Worm (Caenorhabditis elegans) whole organism, L2 larva: ENCODE measurements around the gene K11D12.7.

ENCODE experiments used
- C34F6.9 ChIP-seq: fragments of 150-350 bp; optimal IDR thresholded peaks from 2 replicates; lab custom pipeline; 2014; ENCODE audit warnings: missing biosample characterization, missing genetic modification characterization
- F13H6.1 ChIP-seq: sonication (generic microtip); optimal IDR thresholded peaks from 2 replicates; lab custom pipeline; 2016; ENCODE audit warnings: missing genetic modification characterization, missing compliant biosample characterization
- R02D3.7 ChIP-seq: fragments of 150-350 bp; optimal IDR thresholded peaks from 2 replicates; lab custom pipeline; 2014; ENCODE audit warnings: missing biosample characterization, missing genetic modification characterization
- Y55F3AM.14 ChIP-seq: fragments of 200-800 bp; sonication (Bioruptor generic); optimal IDR thresholded peaks from 2 replicates; lab custom pipeline; 2018; ENCODE audit warnings: mild to moderate bottlenecking, missing genetic modification characterization, missing compliant biosample characterization
- ZK546.5 ChIP-seq: sonication (generic microtip); optimal IDR thresholded peaks from 2 replicates; lab custom pipeline; 2017; ENCODE audit warnings: missing biosample characterization, missing genetic modification characterization
- alr-1 ChIP-seq: fragments of 150-350 bp; optimal IDR thresholded peaks from 2 replicates; lab custom pipeline; 2014; ENCODE audit warnings: missing biosample characterization, missing genetic modification characterization
- aly-2 ChIP-seq: fragments of 150-350 bp; optimal IDR thresholded peaks from 2 replicates; lab custom pipeline; 2014; ENCODE audit warnings: missing biosample characterization, missing genetic modification characterization
- ama-1 ChIP-seq: fragments of 150-350 bp; optimal IDR thresholded peaks from 2 replicates; lab custom pipeline; 2018; ENCODE audit warnings: inconsistent platforms
- blmp-1 ChIP-seq: sonication (generic microtip); optimal IDR thresholded peaks from 2 replicates; lab custom pipeline; 2017; ENCODE audit warnings: missing genetic modification characterization, mild to moderate bottlenecking, missing compliant biosample characterization, antibody characterized with exemption, moderate library complexity; ENCODE audit not compliant: insufficient read depth
- ceh-82 ChIP-seq: fragments of 150-350 bp; optimal IDR thresholded peaks from 2 replicates; lab custom pipeline; 2014; ENCODE audit warnings: missing biosample characterization, missing genetic modification characterization
- crh-2 ChIP-seq: sonication (generic microtip); optimal IDR thresholded peaks from 2 replicates; lab custom pipeline; 2017; ENCODE audit warnings: missing biosample characterization, missing genetic modification characterization
- dmd-4 ChIP-seq: sonication (generic microtip); optimal IDR thresholded peaks from 2 replicates; lab custom pipeline; 2017; ENCODE audit warnings: missing biosample characterization, missing genetic modification characterization
- egl-27 ChIP-seq: sonication (generic microtip); optimal IDR thresholded peaks from 3 replicates; lab custom pipeline; 2017; ENCODE audit warnings: missing biosample characterization, missing genetic modification reagents, missing genetic modification characterization
- elt-3 ChIP-seq: sonication (generic microtip); optimal IDR thresholded peaks from 2 replicates; lab custom pipeline; 2017; ENCODE audit warnings: missing biosample characterization, missing genetic modification characterization
- fos-1 ChIP-seq: fragments of 150-350 bp; optimal IDR thresholded peaks from 2 replicates; lab custom pipeline; 2014; ENCODE audit warnings: missing biosample characterization, missing genetic modification characterization
- gmeb-1 ChIP-seq: fragments of 150-350 bp; optimal IDR thresholded peaks from 2 replicates; lab custom pipeline; 2014; ENCODE audit warnings: missing biosample characterization, missing genetic modification characterization
- lin-11 ChIP-seq: fragments of 150-350 bp; sonication (generic microtip); optimal IDR thresholded peaks from 2 replicates; lab custom pipeline; 2014; ENCODE audit warnings: missing biosample characterization, missing genetic modification characterization, inconsistent platforms, mixed read lengths
- lin-13 ChIP-seq: fragments of 150-350 bp; optimal IDR thresholded peaks from 2 replicates; lab custom pipeline; 2014; ENCODE audit warnings: missing biosample characterization, missing genetic modification reagents, missing genetic modification characterization
- lin-39 ChIP-seq: fragments of 150-350 bp; optimal IDR thresholded peaks from 2 replicates; lab custom pipeline; 2014; ENCODE audit warnings: missing biosample characterization, missing genetic modification reagents, missing genetic modification characterization
- lsy-2 ChIP-seq, 2 experiments: fragments of 150-350 bp in 1 of 2; sonication (generic microtip) in 1 of 2; optimal IDR thresholded peaks; 2 replicates each; lab custom pipeline; 2014 to 2017; ENCODE audit warnings: missing biosample characterization in 2 of 2, missing genetic modification characterization in 2 of 2
- mab-5 ChIP-seq: fragments of 150-350 bp; optimal IDR thresholded peaks from 2 replicates; lab custom pipeline; 2014; ENCODE audit warnings: missing biosample characterization, missing genetic modification characterization
- mbf-1 ChIP-seq: sonication (generic microtip); optimal IDR thresholded peaks from 2 replicates; lab custom pipeline; 2017; ENCODE audit warnings: missing biosample characterization, missing genetic modification characterization
- mdl-1 ChIP-seq, 2 experiments: fragments of 150-350 bp in 1 of 2; sonication (generic microtip) in 1 of 2; optimal IDR thresholded peaks; 2 replicates each; lab custom pipeline; 2017; ENCODE audit warnings: missing biosample characterization in 2 of 2, missing genetic modification characterization in 2 of 2
- nhr-12 ChIP-seq: fragments of 150-350 bp; optimal IDR thresholded peaks from 2 replicates; lab custom pipeline; 2014; ENCODE audit warnings: missing biosample characterization, missing genetic modification characterization
- nhr-129 ChIP-seq: fragments of 150-350 bp; optimal IDR thresholded peaks from 2 replicates; lab custom pipeline; 2014; ENCODE audit warnings: missing biosample characterization, missing genetic modification characterization
- nhr-21 ChIP-seq: fragments of 150-350 bp; optimal IDR thresholded peaks from 2 replicates; lab custom pipeline; 2014; ENCODE audit warnings: missing biosample characterization, missing genetic modification characterization
- nhr-23 ChIP-seq: fragments of 150-350 bp; optimal IDR thresholded peaks from 2 replicates; lab custom pipeline; 2014; ENCODE audit warnings: missing biosample characterization, missing genetic modification reagents, missing genetic modification characterization
- nhr-237 ChIP-seq: fragments of 150-350 bp; optimal IDR thresholded peaks from 2 replicates; lab custom pipeline; 2014; ENCODE audit warnings: missing biosample characterization, missing genetic modification characterization
- nhr-25 ChIP-seq: fragments of 150-350 bp; sonication (generic microtip); optimal IDR thresholded peaks from 3 replicates; lab custom pipeline; 2014; ENCODE audit warnings: missing biosample characterization, missing genetic modification characterization
- nhr-6 ChIP-seq: fragments of 150-350 bp; optimal IDR thresholded peaks from 2 replicates; lab custom pipeline; 2014; ENCODE audit warnings: missing biosample characterization, missing genetic modification characterization
- nhr-77 ChIP-seq: fragments of 150-350 bp; optimal IDR thresholded peaks from 2 replicates; lab custom pipeline; 2014; ENCODE audit warnings: missing biosample characterization, missing genetic modification characterization
- peb-1 ChIP-seq: fragments of 150-350 bp; optimal IDR thresholded peaks from 2 replicates; lab custom pipeline; 2014; ENCODE audit warnings: missing biosample characterization, missing genetic modification characterization
- sem-4 ChIP-seq: fragments of 150-350 bp; optimal IDR thresholded peaks from 2 replicates; lab custom pipeline; 2014; ENCODE audit warnings: missing biosample characterization, missing genetic modification reagents, missing genetic modification characterization
- skn-1 ChIP-seq: sonication (generic microtip); optimal IDR thresholded peaks from 2 replicates; lab custom pipeline; 2017; ENCODE audit warnings: missing biosample characterization, missing genetic modification characterization
- sma-3 ChIP-seq: sonication (generic microtip); optimal IDR thresholded peaks from 2 replicates; lab custom pipeline; 2016; ENCODE audit warnings: missing genetic modification reagents, missing genetic modification characterization, missing compliant biosample characterization
- sma-9 ChIP-seq, 2 experiments: fragments of 150-350 bp in 1 of 2; sonication (generic microtip) in 1 of 2; optimal IDR thresholded peaks; 2 replicates each; lab custom pipeline; 2014 to 2016; ENCODE audit warnings: missing genetic modification characterization in 2 of 2, mild to moderate bottlenecking in 1 of 2, missing biosample characterization in 1 of 2, missing compliant biosample characterization in 1 of 2, missing genetic modification reagents in 1 of 2, moderate library complexity in 1 of 2
- snpc-4 ChIP-seq: fragments of 150-350 bp; optimal IDR thresholded peaks from 2 replicates; lab custom pipeline; 2014; ENCODE audit warnings: missing biosample characterization, missing genetic modification characterization
- unc-39 ChIP-seq: fragments of 150-350 bp; optimal IDR thresholded peaks from 2 replicates; lab custom pipeline; 2014; ENCODE audit warnings: missing biosample characterization, missing genetic modification characterization
- unc-55 ChIP-seq: fragments of 150-350 bp; sonication (generic microtip); optimal IDR thresholded peaks from 3 replicates; lab custom pipeline; 2014; ENCODE audit warnings: missing biosample characterization, missing genetic modification reagents, missing genetic modification characterization
- unc-62 ChIP-seq: fragments of 150-350 bp; optimal IDR thresholded peaks from 2 replicates; lab custom pipeline; 2014; ENCODE audit warnings: missing biosample characterization, missing genetic modification reagents, missing genetic modification characterization
- zag-1 ChIP-seq: fragments of 150-350 bp; optimal IDR thresholded peaks from 2 replicates; lab custom pipeline; 2014; ENCODE audit warnings: missing biosample characterization, missing genetic modification characterization
- ztf-1 ChIP-seq: fragments of 200-800 bp; sonication (Bioruptor generic); conservative IDR thresholded peaks from 2 replicates; pipeline ENCODE4 v1.3.6; 2022; ENCODE audit warnings: missing genetic modification characterization, missing compliant biosample characterization
- ztf-11 ChIP-seq: sonication (generic microtip); optimal IDR thresholded peaks from 2 replicates; lab custom pipeline; 2017; ENCODE audit warnings: missing biosample characterization, missing genetic modification characterization
- ztf-4 ChIP-seq: fragments of 150-350 bp; optimal IDR thresholded peaks from 2 replicates; lab custom pipeline; 2014; ENCODE audit warnings: missing biosample characterization, missing genetic modification characterization

K11D12.7 gene

ce11 chrV:5035058-5035457 lies 1.2 kb downstream of the K11D12.7 start, which contains the start of gene K11D12.6:
Gene K11D12.6, minus strand, starts transcription at chrV:5035158.
- TF ChIP-seq mbf-1 (tag; lab: Kevin White, UChicago) (no peak), ZK546.5 (no peak), blmp-1 (tag; lab: Kevin White, UChicago) (no peak), sma-3 (GFP tag; lab: Kevin White, UChicago) (no peak), nhr-237 (tag; lab: Kevin White, UChicago) (no peak), lsy-2 (tag; optimal IDR thresholded peaks at IDR 0.05; lab: Kevin White, UChicago) (no peak)

- TF ChIP-seq egl-27 (tag; lab: Kevin White, UChicago) (no peak), mbf-1 (tag; lab: Kevin White, UChicago) (no peak), nhr-77 (tag; lab: Kevin White, UChicago) (no peak), nhr-6 (no peak), gmeb-1 (tag; lab: Kevin White, UChicago) (no peak), alr-1 (tag; lab: Kevin White, UChicago) (no peak)
These were observed 3.2 kb downstream of the K11D12.7 start, which contains the start of gene K11D12.13 for ce11 chrV:5033099-5033498. Gene K11D12.13, plus strand, starts transcription at chrV:5033399.

ce11 chrV:5032176-5032575 lies 4.1 kb downstream of the K11D12.7 start:
- TF ChIP-seq blmp-1 (tag; lab: Kevin White, UChicago) (no peak), unc-39 (no peak), egl-27 (tag; lab: Kevin White, UChicago) (no peak), nhr-12 (tag; lab: Kevin White, UChicago) (no peak), snpc-4 (tag; lab: Kevin White, UChicago) (no peak), dmd-4 (no peak), ceh-82 (tag; lab: Kevin White, UChicago) (no peak), ama-1 (lab: Kevin White, UChicago) (no peak), lin-13 (no peak), lin-11 (tag; lab: Kevin White, UChicago) (no peak), skn-1 (tag; lab: Kevin White, UChicago) (no peak), elt-3 (tag; lab: Kevin White, UChicago) (no peak), ztf-1 (GFP tag; lab: Robert Waterston, UW) (no peak), mbf-1 (tag; lab: Kevin White, UChicago) (no peak), ZK546.5 (no peak), R02D3.7 (tag; lab: Kevin White, UChicago) (no peak), mab-5 (tag; lab: Kevin White, UChicago) (no peak), fos-1 (tag; lab: Kevin White, UChicago) (peak; percentile 24), F13H6.1 (tag; lab: Kevin White, UChicago) (peak; percentile 15), ztf-11 (no peak), crh-2 (tag; lab: Kevin White, UChicago) (peak; percentile 13), lin-39 (tag; lab: Kevin White, UChicago) (no peak), C34F6.9 (tag; lab: Kevin White, UChicago) (no peak), sem-4 (tag; lab: Kevin White, UChicago) (no peak), sma-9 (GFP tag; optimal IDR thresholded peaks at IDR 0.05; lab: Kevin White, UChicago) (peak; percentile 66), sma-9 (tag; optimal IDR thresholded peaks at IDR 0.05; lab: Kevin White, UChicago) (no peak), unc-62 (GFP tag; lab: Kevin White, UChicago) (no peak), nhr-21 (tag; lab: Kevin White, UChicago) (no peak), mdl-1 (tag; optimal IDR thresholded peaks at IDR 0.05; lab: Kevin White, UChicago) (peak; percentile 53 to 62), Y55F3AM.14 (no peak), gmeb-1 (tag; lab: Kevin White, UChicago) (no peak), zag-1 (tag; lab: Kevin White, UChicago) (no peak), sma-3 (GFP tag; lab: Kevin White, UChicago) (no peak), lsy-2 (tag; optimal IDR thresholded peaks at IDR 0.05; lab: Kevin White, UChicago) (no peak), nhr-23 (tag; lab: Kevin White, UChicago) (no peak), alr-1 (tag; lab: Kevin White, UChicago) (no peak), nhr-129 (tag; lab: Kevin White, UChicago) (peak; percentile 72), nhr-25 (tag; lab: Kevin White, UChicago) (no peak), aly-2 (no peak), nhr-6 (no peak), peb-1 (tag; lab: Kevin White, UChicago) (no peak), ztf-4 (tag; lab: Kevin White, UChicago) (no peak), unc-55 (GFP tag; lab: Kevin White, UChicago) (no peak)
